Fruit fly (Drosophila melanogaster): Measurements from ENCODE around the gene phu.
A peak's percentile ranks its signal among the peaks of the same experiment; 100 is the strongest.

phu gene

DNA sequence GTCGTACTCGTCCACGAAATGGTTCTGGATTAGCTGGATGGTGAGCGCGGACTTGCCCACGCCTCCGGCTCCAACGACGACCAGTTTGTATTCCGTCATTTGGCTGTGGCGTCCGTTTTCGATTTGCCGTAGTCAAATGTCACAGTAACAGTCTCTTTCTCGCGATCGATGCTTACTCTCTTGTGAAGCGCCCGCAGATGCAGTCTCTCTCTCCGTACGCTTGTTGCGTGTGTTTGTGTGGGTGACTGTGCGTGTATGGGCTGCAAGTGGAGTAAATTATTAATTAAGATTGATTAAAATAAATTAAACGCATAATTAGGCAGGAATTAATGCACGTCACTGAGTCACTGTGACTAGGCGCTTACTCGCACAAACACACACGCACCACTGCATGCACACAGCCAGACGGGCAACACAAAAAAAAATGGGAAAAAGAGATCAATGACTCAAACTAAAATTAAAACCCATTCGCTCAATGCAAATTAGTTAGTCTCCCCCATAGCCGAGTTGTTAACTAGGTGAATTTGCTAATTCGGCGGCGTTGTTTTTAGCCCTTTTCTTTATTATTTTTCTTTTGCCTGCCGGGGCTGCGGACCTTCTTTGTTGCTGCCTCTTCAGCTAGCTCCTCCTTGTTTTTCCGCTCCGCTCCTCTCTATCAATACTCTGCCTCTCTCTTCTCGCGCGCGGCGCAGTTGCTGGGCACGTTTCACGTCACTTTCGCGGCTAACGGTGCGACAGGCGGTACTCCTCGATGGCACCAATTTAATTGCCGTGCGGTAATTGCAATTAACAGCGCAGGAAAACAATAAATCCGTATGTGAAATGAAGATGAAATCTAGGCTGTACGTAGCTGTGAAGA is 17.8 kb downstream of the phu start:
- TF ChIP-seq jim (GFP tag; optimal IDR thresholded peaks at IDR 0.05) (no peak), Dfd (GFP tag; optimal IDR thresholded peaks at IDR 0.05) (no peak), ey (GFP tag; optimal IDR thresholded peaks at IDR 0.05) (no peak), h (GFP tag; optimal IDR thresholded peaks at IDR 0.05) (no peak), CG9705 (GFP tag; optimal IDR thresholded peaks at IDR 0.05) (no peak), usp (GFP tag; optimal IDR thresholded peaks at IDR 0.05) (no peak), sage (GFP tag; optimal IDR thresholded peaks at IDR 0.05) (no peak), dl (GFP tag; optimal IDR thresholded peaks at IDR 0.05; ENCODE audit: insufficient read depth in 1 of 2, partially characterized antibody in 2 of 2) (peak in 1 of 2 experiments; percentile 57), Hr78 (GFP tag; optimal IDR thresholded peaks at IDR 0.05) (no peak), dsf (GFP tag; optimal IDR thresholded peaks at IDR 0.05; ENCODE audit: borderline replicate concordance) (no peak), foxo (GFP tag; optimal IDR thresholded peaks at IDR 0.05) (no peak), fru (GFP tag; optimal IDR thresholded peaks at IDR 0.05) (no peak), Dif (GFP tag; optimal IDR thresholded peaks at IDR 0.05; ENCODE audit: partially characterized antibody) (peak; percentile 29)

DNA sequence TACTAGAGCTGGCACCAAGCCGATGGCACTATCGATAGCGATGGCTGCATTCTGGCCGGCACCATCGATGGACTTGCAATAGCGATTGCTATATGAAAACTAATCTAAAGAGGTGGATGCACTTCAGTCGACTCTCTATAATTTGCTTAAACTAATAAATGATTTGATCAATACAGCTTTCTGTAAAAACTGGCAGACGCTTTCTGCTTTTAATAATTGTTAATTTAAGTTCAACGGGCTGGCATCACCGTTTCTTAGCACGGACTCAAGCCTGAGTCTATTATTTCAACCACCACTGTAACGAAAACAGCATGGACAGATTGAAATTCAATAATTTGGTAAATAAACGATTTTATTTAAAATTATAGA is 18.4 kb downstream of the phu start, which contains the start of the genes Ras85D and Rlb1:
Gene Ras85D (minus strand): TSS at position 16 of the 369 bp plus-strand sequence.
Gene Rlb1 (plus strand): TSS at position 276 of the 369 bp plus-strand sequence.
- TF ChIP-seq usp (GFP tag; optimal IDR thresholded peaks at IDR 0.05) (no peak), CG9705 (GFP tag; optimal IDR thresholded peaks at IDR 0.05) (peak; percentile 50), Hr83 (GFP tag; optimal IDR thresholded peaks at IDR 0.05; ENCODE audit: poor library complexity, severe bottlenecking) (peak; percentile 18), tai (GFP tag; optimal IDR thresholded peaks at IDR 0.05) (peak; percentile 93), lola (GFP tag; optimal IDR thresholded peaks at IDR 0.05) (no peak), sage (GFP tag; optimal IDR thresholded peaks at IDR 0.05) (no peak), jim (GFP tag; optimal IDR thresholded peaks at IDR 0.05) (peak; percentile 7), Jra (GFP tag; optimal IDR thresholded peaks at IDR 0.05) (peak; percentile 68), HLH106 (tag; optimal IDR thresholded peaks at IDR 0.05) (peak; percentile 77), sv (GFP tag; optimal IDR thresholded peaks at IDR 0.05) (peak; percentile 77), brk (GFP tag; optimal IDR thresholded peaks at IDR 0.05) (peak; percentile 64), dl (GFP tag; optimal IDR thresholded peaks at IDR 0.05; ENCODE audit: insufficient read depth in 1 of 2, partially characterized antibody in 2 of 2) (no peak), ey (GFP tag; optimal IDR thresholded peaks at IDR 0.05) (peak; percentile 80), Vsx2 (GFP tag; optimal IDR thresholded peaks at IDR 0.05; ENCODE audit: partially characterized antibody) (no peak), GATAd (GFP tag; optimal IDR thresholded peaks at IDR 0.05) (no peak), Myc (optimal IDR thresholded peaks at IDR 0.05) (peak; percentile 45), Dfd (GFP tag; optimal IDR thresholded peaks at IDR 0.05) (no peak), h (GFP tag; optimal IDR thresholded peaks at IDR 0.05) (peak; percentile 76), Sp1 (GFP tag; optimal IDR thresholded peaks at IDR 0.05) (peak; percentile 49), Mio (GFP tag; optimal IDR thresholded peaks at IDR 0.05) (no peak), Hnf4 (GFP tag; optimal IDR thresholded peaks at IDR 0.05) (peak; percentile 78), CG32264 (GFP tag; optimal IDR thresholded peaks at IDR 0.05) (no peak), rgr (GFP tag; optimal IDR thresholded peaks at IDR 0.05) (peak; percentile 70), Abd-B (GFP tag; optimal IDR thresholded peaks at IDR 0.05) (no peak), dsf (GFP tag; optimal IDR thresholded peaks at IDR 0.05; ENCODE audit: borderline replicate concordance) (peak; percentile 36), psq (GFP tag; optimal IDR thresholded peaks at IDR 0.05) (peak; percentile 62), foxo (GFP tag; optimal IDR thresholded peaks at IDR 0.05) (peak in 1 of 2 experiments; percentile 81), pan (optimal IDR thresholded peaks at IDR 0.05) (no peak), Rel (GFP tag; optimal IDR thresholded peaks at IDR 0.05) (no peak), Rel (tag; optimal IDR thresholded peaks at IDR 0.05) (peak; percentile 21), OdsH (GFP tag; optimal IDR thresholded peaks at IDR 0.05) (peak; percentile 37), Hr78 (GFP tag; optimal IDR thresholded peaks at IDR 0.05) (no peak), N (GFP tag; optimal IDR thresholded peaks at IDR 0.05) (no peak), woc (GFP tag; optimal IDR thresholded peaks at IDR 0.05) (peak; percentile 57), fru (GFP tag; optimal IDR thresholded peaks at IDR 0.05) (peak; percentile 76), br (GFP tag; optimal IDR thresholded peaks at IDR 0.05) (peak; percentile 68), CrebA (GFP tag; optimal IDR thresholded peaks at IDR 0.05; ENCODE audit: borderline replicate concordance) (no peak), dmrt93B (GFP tag; optimal IDR thresholded peaks at IDR 0.05) (no peak), Dif (GFP tag; optimal IDR thresholded peaks at IDR 0.05; ENCODE audit: partially characterized antibody) (no peak)
